Worm (Caenorhabditis elegans) whole organism, L2 larva: ENCODE results near the gene F59A6.11.

Source experiments
- elt-1 ChIP-seq: fragments of 150-350 bp; optimal IDR thresholded peaks from 2 replicates; lab custom pipeline; 2014; ENCODE audit warnings: missing biosample characterization, missing genetic modification characterization
- elt-3 ChIP-seq: sonication (generic microtip); optimal IDR thresholded peaks from 2 replicates; lab custom pipeline; 2017; ENCODE audit warnings: missing biosample characterization, missing genetic modification characterization
- fos-1 ChIP-seq: fragments of 150-350 bp; optimal IDR thresholded peaks from 2 replicates; lab custom pipeline; 2014; ENCODE audit warnings: missing biosample characterization, missing genetic modification characterization
- lin-13 ChIP-seq: fragments of 150-350 bp; optimal IDR thresholded peaks from 2 replicates; lab custom pipeline; 2014; ENCODE audit warnings: missing biosample characterization, missing genetic modification reagents, missing genetic modification characterization
- lsy-2 ChIP-seq, 2 experiments: fragments of 150-350 bp in 1 of 2; sonication (generic microtip) in 1 of 2; optimal IDR thresholded peaks; 2 replicates each; lab custom pipeline; 2014 to 2017; ENCODE audit warnings: missing biosample characterization in 2 of 2, missing genetic modification characterization in 2 of 2
- nhr-11 ChIP-seq: fragments of 150-350 bp; optimal IDR thresholded peaks from 2 replicates; lab custom pipeline; 2014; ENCODE audit warnings: missing biosample characterization, missing genetic modification characterization
- nhr-25 ChIP-seq: fragments of 150-350 bp; sonication (generic microtip); optimal IDR thresholded peaks from 3 replicates; lab custom pipeline; 2014; ENCODE audit warnings: missing biosample characterization, missing genetic modification characterization
- nhr-6 ChIP-seq: fragments of 150-350 bp; optimal IDR thresholded peaks from 2 replicates; lab custom pipeline; 2014; ENCODE audit warnings: missing biosample characterization, missing genetic modification characterization
- sem-4 ChIP-seq: fragments of 150-350 bp; optimal IDR thresholded peaks from 2 replicates; lab custom pipeline; 2014; ENCODE audit warnings: missing biosample characterization, missing genetic modification reagents, missing genetic modification characterization
- skn-1 ChIP-seq: sonication (generic microtip); optimal IDR thresholded peaks from 2 replicates; lab custom pipeline; 2017; ENCODE audit warnings: missing biosample characterization, missing genetic modification characterization
- unc-62 ChIP-seq: fragments of 150-350 bp; optimal IDR thresholded peaks from 2 replicates; lab custom pipeline; 2014; ENCODE audit warnings: missing biosample characterization, missing genetic modification reagents, missing genetic modification characterization
- ztf-1 ChIP-seq: fragments of 200-800 bp; sonication (Bioruptor generic); conservative IDR thresholded peaks from 2 replicates; pipeline ENCODE4 v1.3.6; 2022; ENCODE audit warnings: missing genetic modification characterization, missing compliant biosample characterization
- ztf-11 ChIP-seq: sonication (generic microtip); optimal IDR thresholded peaks from 2 replicates; lab custom pipeline; 2017; ENCODE audit warnings: missing biosample characterization, missing genetic modification characterization

DNA sequence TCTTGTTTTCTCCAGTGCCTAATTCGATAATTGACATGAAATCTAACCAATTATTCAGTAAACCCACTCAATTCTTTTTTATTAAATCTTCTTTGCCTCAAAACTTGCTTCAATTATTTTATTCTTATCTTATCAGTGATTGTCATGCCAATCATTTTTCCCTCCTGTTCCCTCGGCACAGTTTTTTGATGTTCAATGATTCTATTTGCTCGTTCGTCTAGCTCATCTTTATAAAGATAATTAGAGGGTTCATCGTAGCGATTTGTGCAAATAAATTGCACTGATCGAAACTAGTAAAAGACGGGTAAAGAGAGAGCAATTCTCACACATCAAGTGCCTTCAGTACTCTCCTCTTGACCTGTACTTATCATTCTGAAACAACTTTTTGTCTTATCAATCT is 30.9 kb downstream of the F59A6.11 start:
- TF ChIP-seq unc-62 (GFP tag; lab: Kevin White, UChicago): no peak
- no peak for TF ChIP-seq elt-1 (tag; lab: Kevin White, UChicago)
- TF ChIP-seq nhr-6 (tag; lab: Kevin White, UChicago): no peak
- TF ChIP-seq ztf-1: no peak
- no peak for TF ChIP-seq lsy-2 (tag; optimal IDR thresholded peaks at IDR 0.05; lab: Kevin White, UChicago)
- no peak for TF ChIP-seq lin-13 (GFP tag; lab: Kevin White, UChicago)
- TF ChIP-seq sem-4: no peak
- TF ChIP-seq skn-1: no peak
- no peak for TF ChIP-seq elt-3
- peak; percentile 26 for TF ChIP-seq fos-1 (tag; lab: Kevin White, UChicago)
- TF ChIP-seq nhr-25 (tag; lab: Kevin White, UChicago): no peak
- TF ChIP-seq ztf-11 (tag; lab: Kevin White, UChicago): no peak
- TF ChIP-seq nhr-11: no peak
